Worm (Caenorhabditis elegans) whole organism, mixed stage, embryonic: ENCODE data around the gene alfa-1.

Source experiments
- bed-3 ChIP-seq: fragments of 200-800 bp; sonication (Bioruptor generic); optimal IDR thresholded peaks from 3 replicates; lab custom pipeline; 2018; ENCODE audit warnings: mild to moderate bottlenecking, missing genetic modification characterization, moderate library complexity, missing compliant biosample characterization
- blmp-1 ChIP-seq: fragments of 150-350 bp; optimal IDR thresholded peaks from 2 replicates; lab custom pipeline; 2014; ENCODE audit warnings: missing biosample characterization, missing genetic modification characterization
- nhr-12 ChIP-seq: fragments of 150-350 bp; optimal IDR thresholded peaks from 2 replicates; lab custom pipeline; 2014; ENCODE audit warnings: missing biosample characterization, missing genetic modification characterization

- no peak for TF ChIP-seq blmp-1
- TF ChIP-seq bed-3 (GFP tag; lab: Kevin White, UChicago) = no peak
- no peak for TF ChIP-seq nhr-12 (tag; lab: Kevin White, UChicago)
These were observed at the start of gene alfa-1 for ce11 chrII:7662008-7662686.
